Worm (Caenorhabditis elegans) whole organism, late embryonic: ENCODE results near the gene R04A9.9.

Experiments
- F13H6.1 ChIP-seq: sonication (generic microtip); optimal IDR thresholded peaks from 2 replicates; lab custom pipeline; 2016; ENCODE audit warnings: missing genetic modification characterization, missing compliant biosample characterization
- nfya-1 ChIP-seq: sonication (generic microtip); optimal IDR thresholded peaks from 2 replicates; lab custom pipeline; 2017; ENCODE audit warnings: missing genetic modification characterization, mild to moderate bottlenecking, missing compliant biosample characterization, antibody characterized with exemption, moderate library complexity
- pag-3 ChIP-seq: sonication (generic microtip); optimal IDR thresholded peaks from 2 replicates; lab custom pipeline; 2016; ENCODE audit warnings: missing compliant biosample characterization, missing genetic modification characterization, borderline replicate concordance
- pha-4 ChIP-seq: fragments of 150-350 bp; optimal IDR thresholded peaks from 2 replicates; lab custom pipeline; 2018; ENCODE audit warnings: missing biosample characterization, missing genetic modification reagents, missing genetic modification characterization
- tbx-7 ChIP-seq: sonication (generic microtip); optimal IDR thresholded peaks from 2 replicates; lab custom pipeline; 2016; ENCODE audit warnings: missing genotype, missing genetic modification characterization, missing compliant biosample characterization

- TF ChIP-seq nfya-1 (tag; lab: Kevin White, UChicago) (peak; percentile 8), tbx-7 (tag; lab: Kevin White, UChicago) (no peak), F13H6.1 (no peak), pha-4 (no peak), pag-3 (tag; lab: Kevin White, UChicago) (no peak)
Measured at ce11 chrX:348141-348540, 42.2 kb downstream of the R04A9.9 start.
